Fruit fly (Drosophila melanogaster) whole organism, embryonic: ENCODE results near the gene Tsp68C.

Source experiments
- Awh ChIP-seq: fragments of 200-800 bp; sonication (Bioruptor generic); IDR thresholded peaks from 2 replicates; pipeline ENCODE4, ENCODE4 v1.3.6; 2022; ENCODE audit warnings: missing biosample characterization, missing genetic modification characterization
- B-H2 ChIP-seq: fragments of 200-800 bp; sonication (Bioruptor generic); optimal IDR thresholded peaks from 2 replicates; lab custom pipeline; 2018; ENCODE audit warnings: missing biosample characterization, mild to moderate bottlenecking, missing genetic modification characterization
- CG10147 ChIP-seq: fragments of 200-800 bp; sonication (Bioruptor generic); optimal IDR thresholded peaks from 2 replicates; lab custom pipeline; 2019; ENCODE audit warnings: missing biosample characterization, mild to moderate bottlenecking, missing genetic modification characterization, moderate library complexity
- CG10543 ChIP-seq: fragments of 200-800 bp; sonication (Bioruptor generic); optimal IDR thresholded peaks from 3 replicates; lab custom pipeline; 2017; ENCODE audit warnings: missing biosample characterization, mild to moderate bottlenecking, missing genetic modification characterization, moderate library complexity
- CG10979 ChIP-seq: fragments of 200-800 bp; sonication (Bioruptor generic); optimal IDR thresholded peaks from 2 replicates; lab custom pipeline; 2018; ENCODE audit warnings: missing biosample characterization, mild to moderate bottlenecking, missing genetic modification characterization, moderate library complexity
- CG11398 ChIP-seq: fragments of 200-800 bp; sonication (Bioruptor generic); optimal IDR thresholded peaks from 2 replicates; lab custom pipeline; 2016; ENCODE audit warnings: missing biosample characterization, missing genetic modification characterization
- CG12659 ChIP-seq: fragments of 200-800 bp; sonication (Bioruptor generic); optimal IDR thresholded peaks from 3 replicates; lab custom pipeline; 2017; ENCODE audit warnings: mild to moderate bottlenecking, missing biosample characterization, missing genetic modification reagents, missing genetic modification characterization
- CG13296 ChIP-seq: fragments of 200-800 bp; sonication (Bioruptor generic); optimal IDR thresholded peaks from 3 replicates; lab custom pipeline; 2018; ENCODE audit warnings: missing biosample characterization, mild to moderate bottlenecking, missing genetic modification characterization
- CG14710 ChIP-seq: fragments of 200-800 bp; sonication (Bioruptor generic); optimal IDR thresholded peaks from 3 replicates; lab custom pipeline; 2019; ENCODE audit warnings: missing biosample characterization, mild to moderate bottlenecking, missing genetic modification characterization, moderate library complexity
- CG2712 ChIP-seq: fragments of 200-800 bp; optimal IDR thresholded peaks from 3 replicates; lab custom pipeline; 2019; ENCODE audit warnings: missing biosample characterization, mild to moderate bottlenecking, missing genetic modification characterization, moderate library complexity
- CG32532 ChIP-seq: fragments of 200-800 bp; sonication (Bioruptor generic); IDR thresholded peaks from 2 replicates; pipeline ENCODE4 v1.3.6; 2022; ENCODE audit warnings: missing biosample characterization, missing genetic modification characterization
- CG4360 ChIP-seq: fragments of 200-800 bp; sonication (Bioruptor generic); IDR thresholded peaks from 2 replicates; pipeline ENCODE4 v1.3.6; 2022; ENCODE audit warnings: missing biosample characterization, missing genetic modification characterization
- CG4404 ChIP-seq: fragments of 200-800 bp; sonication (Bioruptor generic); IDR thresholded peaks from 2 replicates; pipeline ENCODE4 v1.3.6; 2022; ENCODE audit warnings: missing biosample characterization, missing genetic modification characterization
- CG4424 ChIP-seq: fragments of 200-800 bp; sonication (Bioruptor generic); optimal IDR thresholded peaks from 3 replicates; lab custom pipeline; 2016; ENCODE audit warnings: missing biosample characterization, missing genetic modification characterization
- CG4707 ChIP-seq: fragments of 200-800 bp; sonication (Bioruptor generic); optimal IDR thresholded peaks from 2 replicates; lab custom pipeline; 2018; ENCODE audit warnings: missing biosample characterization, mild to moderate bottlenecking, missing genetic modification characterization, moderate library complexity
- CG7372 ChIP-seq: fragments of 200-800 bp; sonication (Bioruptor generic); IDR thresholded peaks from 2 replicates; pipeline ENCODE4 v1.3.6; 2022; ENCODE audit warnings: missing biosample characterization, missing genetic modification characterization
- CG7987 ChIP-seq: fragments of 200-800 bp; sonication (Bioruptor generic); optimal IDR thresholded peaks from 2 replicates; lab custom pipeline; 2018; ENCODE audit warnings: missing biosample characterization, mild to moderate bottlenecking, missing genetic modification characterization, moderate library complexity
- CG8290 ChIP-seq, 3 experiments: fragments of 200-800 bp; sonication (Bioruptor generic); optimal IDR thresholded peaks; 2 replicates each; lab custom pipeline; 2016 to 2019; ENCODE audit warnings: missing biosample characterization in 3 of 3, missing genetic modification characterization in 3 of 3, mild to moderate bottlenecking in 2 of 3, moderate library complexity in 1 of 3
- CG9817 ChIP-seq: fragments of 200-800 bp; sonication (Bioruptor generic); optimal IDR thresholded peaks from 2 replicates; lab custom pipeline; 2018; ENCODE audit warnings: missing biosample characterization, mild to moderate bottlenecking, missing genetic modification characterization, moderate library complexity
- Dek ChIP-seq: fragments of 200-800 bp; sonication (Bioruptor generic); optimal IDR thresholded peaks from 3 replicates; lab custom pipeline; 2019; ENCODE audit warnings: missing biosample characterization, mild to moderate bottlenecking, missing genetic modification characterization, moderate library complexity
- Dfd ChIP-seq, 2 experiments: fragments of >200 bp; optimal IDR thresholded peaks; 2 replicates each; lab custom pipeline; 2017; ENCODE audit warnings: missing biosample characterization in 2 of 2, missing genetic modification characterization in 2 of 2
- E2f1 ChIP-seq: fragments of 200-800 bp; sonication (Bioruptor generic); IDR thresholded peaks from 2 replicates; pipeline ENCODE4 v1.3.6; 2022; ENCODE audit warnings: missing biosample characterization, missing genetic modification characterization
- HLHmδ ChIP-seq: fragments of 200-800 bp; sonication (Bioruptor generic); optimal IDR thresholded peaks from 2 replicates; lab custom pipeline; 2018; ENCODE audit warnings: missing biosample characterization, mild to moderate bottlenecking, missing genetic modification characterization, moderate library complexity
- Hey ChIP-seq: fragments of 200-800 bp; sonication (Bioruptor generic); optimal IDR thresholded peaks from 3 replicates; lab custom pipeline; 2018; ENCODE audit warnings: missing biosample characterization, mild to moderate bottlenecking, missing genetic modification characterization
- HmgZ ChIP-seq: fragments of 200-800 bp; sonication (Bioruptor generic); optimal IDR thresholded peaks from 2 replicates; lab custom pipeline; 2018; ENCODE audit warnings: missing biosample characterization, mild to moderate bottlenecking, missing genetic modification characterization
- Med ChIP-seq: fragments of 200-800 bp; sonication (Bioruptor generic); peaks from one replicate; lab custom pipeline; 2016; ENCODE audit warnings: missing biosample characterization, missing genetic modification characterization, mild to moderate bottlenecking, inconsistent platforms, moderate library complexity
- NK7.1 ChIP-seq: fragments of 200-800 bp; sonication (Bioruptor generic); optimal IDR thresholded peaks from 3 replicates; lab custom pipeline; 2016; ENCODE audit warnings: missing biosample characterization, missing genetic modification characterization
- Nf-YC ChIP-seq: fragments of 200-800 bp; optimal IDR thresholded peaks from 3 replicates; lab custom pipeline; 2019; ENCODE audit warnings: missing biosample characterization, mild to moderate bottlenecking, missing genetic modification characterization, moderate library complexity
- Oaz ChIP-seq: fragments of 200-800 bp; sonication (Bioruptor generic); IDR thresholded peaks from 2 replicates; pipeline ENCODE4 v1.3.6; 2022; ENCODE audit warnings: missing biosample characterization, missing genetic modification characterization
- Stat92E ChIP-seq, 3 experiments: fragments of >200 bp in 2 of 3; fragments of 200-800 bp in 1 of 3; sonication (Bioruptor generic) in 1 of 3; optimal IDR thresholded peaks; 2 replicates each; lab custom pipeline; 2017 to 2019; ENCODE audit warnings: missing biosample characterization in 3 of 3, missing genetic modification characterization in 3 of 3, mild to moderate bottlenecking in 1 of 3, moderate library complexity in 1 of 3
- Vsx1 ChIP-seq: fragments of 200-800 bp; sonication (Bioruptor generic); optimal IDR thresholded peaks from 2 replicates; lab custom pipeline; 2017; ENCODE audit warnings: missing biosample characterization, mild to moderate bottlenecking, missing genetic modification characterization, missing genetic modification reagents
- YL-1 ChIP-seq: fragments of 200-800 bp; sonication (Bioruptor generic); optimal IDR thresholded peaks from 3 replicates; lab custom pipeline; 2017; ENCODE audit warnings: missing biosample characterization, mild to moderate bottlenecking, missing genetic modification characterization
- aop ChIP-seq: fragments of 200-800 bp; sonication (Bioruptor generic); IDR thresholded peaks from 2 replicates; pipeline ENCODE4 v1.3.6; 2022; ENCODE audit warnings: missing biosample characterization, missing genetic modification characterization
- az2 ChIP-seq: fragments of 200-800 bp; sonication (Bioruptor generic); optimal IDR thresholded peaks from 3 replicates; lab custom pipeline; 2016; ENCODE audit warnings: missing biosample characterization, missing genetic modification characterization
- bowl ChIP-seq: fragments of 200-800 bp; sonication (Bioruptor generic); IDR thresholded peaks from 2 replicates; pipeline ENCODE4 v1.3.6; 2022; ENCODE audit warnings: missing biosample characterization, missing genetic modification characterization
- emc ChIP-seq: fragments of 200-800 bp; sonication (Bioruptor generic); optimal IDR thresholded peaks from 2 replicates; lab custom pipeline; 2016; ENCODE audit warnings: missing biosample characterization, missing genetic modification characterization
- ftz-f1 ChIP-seq: fragments of 200-800 bp; sonication (Bioruptor generic); optimal IDR thresholded peaks from 2 replicates; lab custom pipeline; 2016; ENCODE audit warnings: missing biosample characterization, missing genetic modification characterization
- gcm ChIP-seq: fragments of 200-800 bp; sonication (Bioruptor generic); optimal IDR thresholded peaks from 2 replicates; lab custom pipeline; 2019; ENCODE audit warnings: missing biosample characterization, mild to moderate bottlenecking, missing genetic modification characterization, moderate library complexity
- gfzf ChIP-seq: fragments of 200-800 bp; sonication (Bioruptor generic); optimal IDR thresholded peaks from 2 replicates; lab custom pipeline; 2016; ENCODE audit warnings: missing biosample characterization, mild to moderate bottlenecking, missing genetic modification characterization, moderate library complexity
- lilli ChIP-seq: fragments of 200-800 bp; sonication (Bioruptor generic); optimal IDR thresholded peaks from 3 replicates; lab custom pipeline; 2016; ENCODE audit warnings: missing biosample characterization, missing genetic modification characterization
- maf-S ChIP-seq: fragments of 200-800 bp; sonication (Bioruptor generic); optimal IDR thresholded peaks from 2 replicates; lab custom pipeline; 2016; ENCODE audit warnings: missing biosample characterization, missing genetic modification characterization
- mam ChIP-seq: fragments of 200-800 bp; sonication (Bioruptor generic); optimal IDR thresholded peaks from 3 replicates; lab custom pipeline; 2016; ENCODE audit warnings: missing biosample characterization, missing genetic modification characterization
- nerfin-1 ChIP-seq: fragments of 200-800 bp; sonication (Bioruptor generic); optimal IDR thresholded peaks from 3 replicates; lab custom pipeline; 2019; ENCODE audit warnings: missing biosample characterization, mild to moderate bottlenecking, missing genetic modification characterization, moderate library complexity
- p53 ChIP-seq: fragments of 200-800 bp; sonication (Bioruptor generic); optimal IDR thresholded peaks from 2 replicates; lab custom pipeline; 2016; ENCODE audit warnings: missing biosample characterization, missing genetic modification characterization
- prd ChIP-seq, 3 experiments: fragments of >200 bp in 2 of 3; fragments of 200-800 bp in 1 of 3; sonication (Bioruptor generic) in 1 of 3; optimal IDR thresholded peaks in 2 of 3; IDR thresholded peaks in 1 of 3; 2 replicates in 2 of 3; 3 replicates in 1 of 3; pipeline versions ENCODE4 v1.3.6 to Lab custom; 2017 to 2022; ENCODE audit warnings: missing biosample characterization in 1 of 3, missing genetic modification characterization in 1 of 3
- sd ChIP-seq: fragments of 200-800 bp; sonication (Bioruptor generic); optimal IDR thresholded peaks from 3 replicates; lab custom pipeline; 2018; ENCODE audit warnings: missing biosample characterization, mild to moderate bottlenecking, missing genetic modification characterization, moderate library complexity
- seq ChIP-seq: fragments of 200-800 bp; sonication (Bioruptor generic); IDR thresholded peaks from 2 replicates; pipeline ENCODE4 v1.3.6; 2022; ENCODE audit warnings: missing biosample characterization, missing genetic modification characterization
- so ChIP-seq: fragments of 200-800 bp; sonication (Bioruptor generic); IDR thresholded peaks from 3 replicates; pipeline ENCODE4 v1.3.6; 2022; ENCODE audit warnings: missing biosample characterization, missing genetic modification characterization
- ssp ChIP-seq: fragments of 200-800 bp; sonication (Bioruptor generic); IDR thresholded peaks from 2 replicates; pipeline ENCODE4 v1.3.6; 2022; ENCODE audit warnings: missing biosample characterization, missing genetic modification characterization
- unpg ChIP-seq: fragments of 200-800 bp; sonication (Bioruptor generic); optimal IDR thresholded peaks from 3 replicates; lab custom pipeline; 2018; ENCODE audit warnings: missing biosample characterization, mild to moderate bottlenecking, missing genetic modification characterization, moderate library complexity

The Tsp68C gene

DNA sequence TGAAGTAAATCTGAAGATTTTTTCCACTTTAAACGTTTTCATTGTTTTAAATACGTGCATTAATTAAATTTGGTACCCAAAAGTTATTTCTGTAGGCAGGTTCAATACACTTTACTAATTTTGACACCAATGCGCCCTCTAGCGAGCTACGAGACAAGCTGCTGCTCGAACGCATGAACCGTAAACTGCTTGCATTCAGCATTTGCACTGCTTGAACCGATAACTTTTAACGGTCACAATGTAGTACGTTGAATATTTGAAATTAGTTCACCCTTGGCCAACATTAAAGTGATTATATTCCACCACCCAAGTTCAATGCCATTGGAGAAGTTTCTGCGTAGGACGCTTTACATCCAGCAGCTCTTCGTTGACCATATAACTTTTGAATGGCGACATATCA, 1.8 kb downstream of the Tsp68C start (continued):
- no peak for TF ChIP-seq B-H2
- TF ChIP-seq gcm (GFP tag; lab: Kevin White, UChicago) = no peak
- no peak for TF ChIP-seq aop (GFP tag; lab: Robert Waterston, UW)
- TF ChIP-seq CG4424 (GFP tag; lab: Kevin White, UChicago) = peak; percentile 43
- TF ChIP-seq Hey (tag; lab: Kevin White, UChicago) = no peak
- TF ChIP-seq Oaz (GFP tag; lab: Robert Waterston, UW) = 0 out of 2 replicates have a peak, but pooled peaks have one; percentile 7
- TF ChIP-seq E2f1 (GFP tag; lab: Robert Waterston, UW) = no peak
- TF ChIP-seq HmgZ (tag; lab: Kevin White, UChicago) = no peak
- TF ChIP-seq maf-S (GFP tag; lab: Kevin White, UChicago) = no peak
- no peak for TF ChIP-seq CG4404 (GFP tag; lab: Robert Waterston, UW)
- TF ChIP-seq lilli (GFP tag; lab: Kevin White, UChicago) = no peak
- TF ChIP-seq p53 = peak; percentile 43
- no peak for TF ChIP-seq Dek (tag; lab: Kevin White, UChicago)
- peak; percentile 42 for TF ChIP-seq CG9817
- no peak for TF ChIP-seq CG32532
- peak; percentile 12 for TF ChIP-seq mam (GFP tag; lab: Kevin White, UChicago)
- no peak for TF ChIP-seq CG4707
- no peak for TF ChIP-seq bowl (GFP tag; lab: Robert Waterston, UW)
- TF ChIP-seq CG2712 = no peak
- TF ChIP-seq CG4360 = no peak
- TF ChIP-seq CG7987 (GFP tag; lab: Kevin White, UChicago) = no peak
- TF ChIP-seq ssp (GFP tag; lab: Robert Waterston, UW) = peak; percentile 40; the same call in 1 of the 2 replicates
- TF ChIP-seq prd (optimal IDR thresholded peaks at IDR 0.05; lab: Kevin White, UChicago) = no peak
- TF ChIP-seq prd (GFP tag; IDR thresholded peaks at IDR 0.05; lab: Robert Waterston, UW) = no peak; the same call in 2 of the 3 replicates
- TF ChIP-seq CG13296 (GFP tag; lab: Kevin White, UChicago) = no peak
- no peak for TF ChIP-seq so (GFP tag; lab: Robert Waterston, UW)
- TF ChIP-seq YL-1 (GFP tag; lab: Kevin White, UChicago) = no peak
- TF ChIP-seq CG8290 (GFP tag; optimal IDR thresholded peaks at IDR 0.05; lab: Kevin White, UChicago) = no peak
- TF ChIP-seq CG8290 (tag; optimal IDR thresholded peaks at IDR 0.05; lab: Kevin White, UChicago) = no peak
- TF ChIP-seq CG10147 (GFP tag; lab: Kevin White, UChicago) = no peak
- TF ChIP-seq Dfd (GFP tag; optimal IDR thresholded peaks at IDR 0.05; lab: Kevin White, UChicago) = peak in 1 of 2 experiments; percentile 73
- no peak for TF ChIP-seq CG11398 (GFP tag; lab: Kevin White, UChicago)
- no peak for TF ChIP-seq CG14710 (tag; lab: Kevin White, UChicago)
- 0 out of 2 replicates have a peak, but pooled peaks have one; percentile 31 for TF ChIP-seq CG7372 (GFP tag; lab: Robert Waterston, UW)
- no peak for TF ChIP-seq HLHmδ (GFP tag; lab: Kevin White, UChicago)
- peak; percentile 99 for TF ChIP-seq CG10979 (tag; lab: Kevin White, UChicago)
- no peak for TF ChIP-seq NK7.1 (GFP tag; lab: Kevin White, UChicago)
- TF ChIP-seq nerfin-1 (tag; lab: Kevin White, UChicago) = no peak
- TF ChIP-seq az2 (GFP tag; lab: Kevin White, UChicago) = no peak
- no peak for TF ChIP-seq gfzf (GFP tag; lab: Kevin White, UChicago)
- no peak for TF ChIP-seq sd
- no peak for TF ChIP-seq ftz-f1 (GFP tag; lab: Kevin White, UChicago)
- TF ChIP-seq Stat92E (GFP tag; optimal IDR thresholded peaks at IDR 0.05; lab: Kevin White, UChicago) = no peak
- no peak for TF ChIP-seq emc (GFP tag; lab: Kevin White, UChicago)
- TF ChIP-seq Vsx1 (GFP tag; lab: Kevin White, UChicago) = no peak
- no peak for TF ChIP-seq CG10543
- TF ChIP-seq Nf-YC (tag; lab: Kevin White, UChicago) = no peak
- TF ChIP-seq Med = no peak
- no peak for TF ChIP-seq CG12659 (GFP tag; lab: Kevin White, UChicago)
- no peak for TF ChIP-seq seq (GFP tag; lab: Robert Waterston, UW)
- TF ChIP-seq unpg (GFP tag; lab: Kevin White, UChicago) = no peak
- TF ChIP-seq Awh (GFP tag; lab: Robert Waterston, UW) = no peak
